Fruit fly (Drosophila melanogaster) S2 (cell line): ENCODE measurements around the gene CG13891.

Experiments
- CG8478 ChIP-seq: fragments of >200 bp; optimal IDR thresholded peaks from 2 replicates; lab custom pipeline; 2018
- CTCF ChIP-seq, 2 experiments: fragments of >200 bp; optimal IDR thresholded peaks; 2 replicates each; lab custom pipeline; 2018

dm6 chr3L:471199-471598 is 37.5 kb upstream of the CG13891 start:
- TF ChIP-seq CTCF (optimal IDR thresholded peaks at IDR 0.05; lab: Kevin White, UChicago) = no peak
- TF ChIP-seq CG8478 (lab: Kevin White, UChicago) = no peak
